Worm (Caenorhabditis elegans) whole organism, mixed stage, embryonic: Measurements from ENCODE around the gene ubc-23.
A peak's percentile ranks its signal among the peaks of the same experiment; 100 is the strongest.

Source experiments
- M03D4.4 ChIP-seq: sonication (generic microtip); optimal IDR thresholded peaks from 2 replicates; lab custom pipeline; 2017; ENCODE audit warnings: mild to moderate bottlenecking, missing genetic modification characterization, missing compliant biosample characterization
- bed-3 ChIP-seq: fragments of 200-800 bp; sonication (Bioruptor generic); optimal IDR thresholded peaks from 3 replicates; lab custom pipeline; 2018; ENCODE audit warnings: mild to moderate bottlenecking, missing genetic modification characterization, moderate library complexity, missing compliant biosample characterization
- blmp-1 ChIP-seq: fragments of 150-350 bp; optimal IDR thresholded peaks from 2 replicates; lab custom pipeline; 2014; ENCODE audit warnings: missing biosample characterization, missing genetic modification characterization
- ceh-43 ChIP-seq: fragments of 200-800 bp; sonication (Bioruptor generic); optimal IDR thresholded peaks from 2 replicates; lab custom pipeline; 2018; ENCODE audit warnings: mild to moderate bottlenecking, missing genetic modification characterization, moderate library complexity, missing compliant biosample characterization
- ceh-83 ChIP-seq: fragments of 200-800 bp; sonication (Bioruptor generic); optimal IDR thresholded peaks from 2 replicates; lab custom pipeline; 2018; ENCODE audit warnings: mild to moderate bottlenecking, missing genetic modification characterization, missing compliant biosample characterization
- ces-1 ChIP-seq: fragments of 150-350 bp; optimal IDR thresholded peaks from 2 replicates; lab custom pipeline; 2014; ENCODE audit warnings: missing biosample characterization, missing genetic modification reagents, missing genetic modification characterization
- cnd-1 ChIP-seq: fragments of 200-800 bp; sonication (Bioruptor generic); optimal IDR thresholded peaks from 2 replicates; lab custom pipeline; 2018; ENCODE audit warnings: mild to moderate bottlenecking, missing genetic modification characterization, missing compliant biosample characterization
- drap-1 ChIP-seq: fragments of 200-800 bp; sonication (Bioruptor generic); optimal IDR thresholded peaks from 3 replicates; lab custom pipeline; 2018; ENCODE audit warnings: mild to moderate bottlenecking, missing genetic modification characterization, missing compliant biosample characterization
- elt-1 ChIP-seq: sonication (generic microtip); optimal IDR thresholded peaks from 2 replicates; lab custom pipeline; 2017; ENCODE audit warnings: missing genetic modification characterization, mild to moderate bottlenecking, missing compliant biosample characterization, antibody characterized with exemption, moderate library complexity, borderline replicate concordance; ENCODE audit not compliant: insufficient read depth
- elt-3 ChIP-seq: fragments of 150-350 bp; optimal IDR thresholded peaks from 2 replicates; lab custom pipeline; 2014; ENCODE audit warnings: missing biosample characterization, missing genetic modification characterization
- ham-2 ChIP-seq: fragments of 200-800 bp; sonication (Bioruptor generic); optimal IDR thresholded peaks from 2 replicates; lab custom pipeline; 2018; ENCODE audit warnings: mild to moderate bottlenecking, missing genetic modification characterization, missing compliant biosample characterization
- hlh-1 ChIP-seq: fragments of 150-350 bp; optimal IDR thresholded peaks from 2 replicates; lab custom pipeline; 2014; ENCODE audit warnings: missing biosample characterization, missing genetic modification reagents, missing genetic modification characterization
- lin-13 ChIP-seq: fragments of 150-350 bp; optimal IDR thresholded peaks from 2 replicates; lab custom pipeline; 2014; ENCODE audit warnings: missing biosample characterization, missing genetic modification characterization
- lin-32 ChIP-seq: fragments of 200-800 bp; sonication (Bioruptor generic); optimal IDR thresholded peaks from 2 replicates; lab custom pipeline; 2018; ENCODE audit warnings: mild to moderate bottlenecking, missing genetic modification characterization, missing compliant biosample characterization
- lsy-2 ChIP-seq: fragments of 150-350 bp; optimal IDR thresholded peaks from 2 replicates; lab custom pipeline; 2014; ENCODE audit warnings: missing biosample characterization, missing genetic modification characterization
- mab-5 ChIP-seq: fragments of 150-350 bp; optimal IDR thresholded peaks from 2 replicates; lab custom pipeline; 2014; ENCODE audit warnings: missing biosample characterization, missing genetic modification characterization
- mep-1 ChIP-seq: fragments of 150-350 bp; optimal IDR thresholded peaks from 2 replicates; lab custom pipeline; 2017; ENCODE audit warnings: missing biosample characterization, missing genetic modification reagents, missing genetic modification characterization, inconsistent platforms
- mls-2 ChIP-seq: sonication (generic microtip); optimal IDR thresholded peaks from 2 replicates; lab custom pipeline; 2016; ENCODE audit warnings: mild to moderate bottlenecking, missing genetic modification characterization, moderate library complexity, missing compliant biosample characterization
- nhr-12 ChIP-seq: fragments of 150-350 bp; optimal IDR thresholded peaks from 2 replicates; lab custom pipeline; 2014; ENCODE audit warnings: missing biosample characterization, missing genetic modification characterization
- nhr-237 ChIP-seq: fragments of 150-350 bp; optimal IDR thresholded peaks from 2 replicates; lab custom pipeline; 2014; ENCODE audit warnings: missing biosample characterization, missing genetic modification characterization
- nhr-28 ChIP-seq: fragments of 150-350 bp; optimal IDR thresholded peaks from 2 replicates; lab custom pipeline; 2014; ENCODE audit warnings: missing biosample characterization, missing genetic modification characterization
- pha-4 ChIP-seq: fragments of 150-350 bp; optimal IDR thresholded peaks from 2 replicates; lab custom pipeline; 2018; ENCODE audit warnings: missing biosample characterization, missing genetic modification reagents, missing genetic modification characterization
- sem-2 ChIP-seq: fragments of 200-800 bp; sonication (Bioruptor generic); optimal IDR thresholded peaks from 2 replicates; lab custom pipeline; 2018; ENCODE audit warnings: mild to moderate bottlenecking, missing genetic modification characterization, missing compliant biosample characterization
- snpc-4 ChIP-seq: fragments of 150-350 bp; optimal IDR thresholded peaks from 2 replicates; lab custom pipeline; 2014; ENCODE audit warnings: missing biosample characterization, missing genetic modification characterization
- sptf-1 ChIP-seq: sonication (generic microtip); optimal IDR thresholded peaks from 2 replicates; lab custom pipeline; 2017; ENCODE audit warnings: mild to moderate bottlenecking, missing genetic modification characterization, moderate library complexity, missing compliant biosample characterization
- tbx-8 ChIP-seq: fragments of 200-800 bp; sonication (Bioruptor generic); optimal IDR thresholded peaks from 2 replicates; lab custom pipeline; 2018; ENCODE audit warnings: mild to moderate bottlenecking, missing genetic modification characterization, moderate library complexity, missing compliant biosample characterization
- unc-120 ChIP-seq: sonication (generic microtip); optimal IDR thresholded peaks from 2 replicates; lab custom pipeline; 2017; ENCODE audit warnings: missing genetic modification characterization, missing compliant biosample characterization; ENCODE audit not compliant: poor library complexity, severe bottlenecking
- unc-39 ChIP-seq: fragments of 150-350 bp; optimal IDR thresholded peaks from 2 replicates; lab custom pipeline; 2014; ENCODE audit warnings: missing biosample characterization, missing genetic modification characterization
- unc-62 ChIP-seq: fragments of 150-350 bp; optimal IDR thresholded peaks from 2 replicates; lab custom pipeline; 2014; ENCODE audit warnings: missing biosample characterization, missing genetic modification reagents, missing genetic modification characterization
- zip-8 ChIP-seq: fragments of 150-350 bp; optimal IDR thresholded peaks from 2 replicates; lab custom pipeline; 2014; ENCODE audit warnings: missing biosample characterization, missing genetic modification characterization
- ztf-11 ChIP-seq: fragments of 150-350 bp; optimal IDR thresholded peaks from 2 replicates; lab custom pipeline; 2014; ENCODE audit warnings: missing biosample characterization, missing genetic modification characterization

Gene ubc-23

DNA sequence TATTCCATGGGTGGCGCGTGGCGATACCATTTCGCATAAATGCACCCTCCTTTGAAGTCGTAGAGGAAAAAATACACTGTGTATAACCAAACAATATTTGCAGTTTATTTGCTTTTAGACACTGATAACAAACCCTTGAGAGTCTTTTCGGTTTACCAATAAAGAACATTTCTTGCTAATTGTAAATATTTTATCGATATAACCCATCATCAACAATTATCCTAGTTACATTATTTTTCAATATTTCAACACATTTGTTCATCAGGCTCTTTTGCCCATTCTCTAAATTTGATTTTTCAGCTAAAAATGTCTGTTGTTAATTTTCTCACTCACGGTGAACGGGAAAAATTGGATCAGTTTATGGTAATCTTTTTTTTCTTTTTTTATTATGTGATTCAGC, at the start of gene ubc-23:
ubc-23 (plus strand) TSS at position 301 of the 400 bp plus-strand sequence.
- no peak for TF ChIP-seq nhr-237 (tag; lab: Kevin White, UChicago)
- TF ChIP-seq sptf-1 (tag; lab: Kevin White, UChicago) = no peak
- TF ChIP-seq ceh-43 (GFP tag; lab: Kevin White, UChicago) = no peak
- TF ChIP-seq ham-2 (GFP tag; lab: Kevin White, UChicago) = no peak
- TF ChIP-seq snpc-4 (tag; lab: Kevin White, UChicago) = no peak
- no peak for TF ChIP-seq blmp-1 (tag; lab: Kevin White, UChicago)
- TF ChIP-seq tbx-8 (GFP tag; lab: Kevin White, UChicago) = no peak
- TF ChIP-seq lsy-2 (tag; lab: Kevin White, UChicago) = no peak
- no peak for TF ChIP-seq unc-120 (tag; lab: Kevin White, UChicago)
- no peak for TF ChIP-seq bed-3
- TF ChIP-seq mab-5 (tag; lab: Kevin White, UChicago) = no peak
- TF ChIP-seq drap-1 = no peak
- no peak for TF ChIP-seq pha-4 (tag; lab: Kevin White, UChicago)
- no peak for TF ChIP-seq mep-1
- TF ChIP-seq cnd-1 = no peak
- no peak for TF ChIP-seq ztf-11 (tag; lab: Kevin White, UChicago)
- TF ChIP-seq unc-62 = no peak
- no peak for TF ChIP-seq hlh-1 (tag; lab: Kevin White, UChicago)

DNA sequence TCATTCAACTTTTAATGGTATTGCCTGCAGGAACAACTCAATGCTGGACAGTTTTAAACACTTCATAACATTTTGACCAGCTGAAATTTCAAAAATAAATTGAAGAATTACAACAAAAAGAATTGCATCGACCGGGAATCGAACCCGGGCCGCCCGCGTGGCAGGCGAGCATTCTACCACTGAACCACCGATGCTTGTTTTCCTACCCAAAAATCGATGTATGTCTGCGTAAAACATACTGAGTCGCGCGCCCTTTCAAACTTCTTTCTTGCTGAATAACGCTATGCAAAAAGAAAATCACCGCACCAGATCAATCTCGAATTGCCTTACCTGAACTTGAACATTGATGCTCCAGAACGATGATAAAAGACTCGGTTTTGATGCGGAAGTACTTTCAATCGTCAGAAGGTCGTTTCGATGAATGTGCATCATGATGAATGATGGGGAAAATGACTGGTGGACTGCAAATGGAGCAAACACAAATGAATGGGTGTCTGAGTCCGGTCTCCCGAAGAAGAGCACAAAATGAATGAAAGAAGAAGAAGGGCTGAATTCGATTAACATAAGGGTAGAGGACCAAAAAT, 47.3 kb upstream of the ubc-23 start, which contains the start of gene R04E5.7:
R04E5.7 (minus strand) TSS at position 564 of the 584 bp plus-strand sequence.
- TF ChIP-seq pha-4 (tag; lab: Kevin White, UChicago) (no peak), ces-1 (peak; percentile 32), sem-2 (GFP tag; lab: Kevin White, UChicago) (peak; percentile 19), cnd-1 (peak; percentile 17), mep-1 (no peak), ceh-83 (GFP tag; lab: Kevin White, UChicago) (peak; percentile 50)

DNA sequence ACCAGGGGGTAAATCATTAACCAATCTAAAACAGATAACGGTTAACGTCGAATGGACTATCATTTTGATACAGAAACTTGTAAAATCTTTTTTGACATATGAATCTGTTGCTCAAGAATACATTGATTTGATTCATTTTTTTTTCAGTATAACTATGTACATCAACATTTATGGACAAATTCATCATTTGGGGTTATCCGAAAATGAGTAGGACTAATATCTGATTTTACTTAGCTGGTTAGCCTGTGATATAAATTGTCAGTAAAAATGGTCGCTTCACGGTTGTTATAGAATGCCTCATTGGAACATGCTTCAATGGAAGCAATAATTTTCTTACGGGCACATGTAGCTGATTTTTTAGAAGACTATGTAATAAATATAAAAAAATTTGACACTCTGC, 46.4 kb upstream of the ubc-23 start:
- no peak for TF ChIP-seq sptf-1 (tag; lab: Kevin White, UChicago)
- no peak for TF ChIP-seq bed-3
- TF ChIP-seq nhr-12 (tag; lab: Kevin White, UChicago) = no peak
- TF ChIP-seq elt-3 = no peak
- TF ChIP-seq elt-1 (tag; lab: Kevin White, UChicago) = no peak
- TF ChIP-seq ztf-11 (tag; lab: Kevin White, UChicago) = no peak
- TF ChIP-seq, all 35 proteins: peak for 0

DNA sequence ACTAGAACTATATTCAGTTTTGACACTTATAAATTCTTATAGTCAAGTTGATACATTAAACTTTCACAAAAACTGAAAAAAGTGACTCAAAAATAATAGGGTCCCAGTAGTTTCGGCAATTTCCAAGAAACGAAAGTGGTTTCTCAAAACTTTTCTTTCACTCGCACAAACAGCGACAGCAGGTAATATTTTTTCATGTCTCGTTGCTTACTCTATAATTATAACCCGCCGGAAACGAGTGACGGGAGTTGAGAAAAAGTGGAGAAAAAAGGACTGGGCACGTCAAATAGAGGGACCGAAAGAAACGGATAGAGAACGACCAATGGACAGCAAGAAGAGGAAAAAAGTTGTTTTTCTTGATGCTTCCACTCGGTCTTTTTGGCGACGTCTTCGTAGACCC, 44.2 kb upstream of the ubc-23 start:
- TF ChIP-seq ceh-43 (GFP tag; lab: Kevin White, UChicago) = no peak
- no peak for TF ChIP-seq elt-1 (tag; lab: Kevin White, UChicago)
- no peak for TF ChIP-seq lin-32 (GFP tag; lab: Kevin White, UChicago)
- no peak for TF ChIP-seq snpc-4 (tag; lab: Kevin White, UChicago)
- no peak for TF ChIP-seq unc-39 (tag; lab: Kevin White, UChicago)
- no peak for TF ChIP-seq M03D4.4 (tag; lab: Kevin White, UChicago)
- no peak for TF ChIP-seq zip-8 (tag; lab: Kevin White, UChicago)
- TF ChIP-seq drap-1 = no peak
- no peak for TF ChIP-seq sptf-1 (tag; lab: Kevin White, UChicago)
- TF ChIP-seq cnd-1 = no peak
- no peak for TF ChIP-seq nhr-12 (tag; lab: Kevin White, UChicago)
- no peak for TF ChIP-seq ztf-11 (tag; lab: Kevin White, UChicago)

DNA sequence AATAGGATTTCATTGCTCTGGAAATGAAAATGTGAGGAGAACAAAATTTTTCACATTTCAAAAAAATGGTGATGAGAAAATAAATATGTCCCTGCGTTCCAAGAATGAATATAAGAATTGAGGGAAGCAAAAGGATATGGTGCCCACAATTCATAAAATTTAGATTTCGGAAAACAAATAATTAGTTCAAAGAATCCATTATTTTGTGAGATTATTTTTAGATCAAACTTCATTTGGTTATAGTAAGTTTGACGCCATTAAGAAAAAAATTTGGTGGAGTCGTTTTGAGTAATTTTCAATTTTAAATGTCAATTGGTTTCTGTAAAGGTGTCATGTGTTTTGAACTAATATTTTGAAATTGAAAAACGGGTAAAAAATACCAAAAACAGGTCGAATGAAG, 43.7 kb upstream of the ubc-23 start:
- TF ChIP-seq ceh-83 (GFP tag; lab: Kevin White, UChicago) = no peak
- no peak for TF ChIP-seq elt-3
- no peak for TF ChIP-seq mls-2
- no peak for TF ChIP-seq ham-2 (GFP tag; lab: Kevin White, UChicago)
- TF ChIP-seq ztf-11 (tag; lab: Kevin White, UChicago) = no peak
- TF ChIP-seq ces-1 = no peak
- TF ChIP-seq nhr-28 (tag; lab: Kevin White, UChicago) = no peak
- no peak for TF ChIP-seq nhr-12 (tag; lab: Kevin White, UChicago)
- no peak for TF ChIP-seq lin-13
- TF ChIP-seq, all 35 proteins: peak for 0
